Worm (Caenorhabditis elegans) whole organism, L4/young adult: ENCODE measurements around the gene hda-2.

Experiments used
- W03F9.2 ChIP-seq: fragments of 150-350 bp; optimal IDR thresholded peaks from 2 replicates; lab custom pipeline; 2014; ENCODE audit warnings: missing biosample characterization, missing genetic modification characterization
- dao-5 ChIP-seq: sonication (generic microtip); optimal IDR thresholded peaks from 2 replicates; lab custom pipeline; 2016; ENCODE audit warnings: missing genotype, missing genetic modification characterization, moderate library complexity, missing compliant biosample characterization
- him-1 ChIP-seq: sonication (generic microtip); optimal IDR thresholded peaks from 2 replicates; lab custom pipeline; 2016; ENCODE audit warnings: missing genotype, missing genetic modification reagents, missing genetic modification characterization, missing compliant biosample characterization

The hda-2 gene

ce11 chrII:7974189-7974823 lies 48.1 kb downstream of the hda-2 start:
- TF ChIP-seq dao-5 (tag; lab: Kevin White, UChicago) = no peak
- no peak for TF ChIP-seq him-1
- no peak for TF ChIP-seq W03F9.2
